Fruit fly (Drosophila melanogaster): Measurements from ENCODE around the gene CG7564.

DNA sequence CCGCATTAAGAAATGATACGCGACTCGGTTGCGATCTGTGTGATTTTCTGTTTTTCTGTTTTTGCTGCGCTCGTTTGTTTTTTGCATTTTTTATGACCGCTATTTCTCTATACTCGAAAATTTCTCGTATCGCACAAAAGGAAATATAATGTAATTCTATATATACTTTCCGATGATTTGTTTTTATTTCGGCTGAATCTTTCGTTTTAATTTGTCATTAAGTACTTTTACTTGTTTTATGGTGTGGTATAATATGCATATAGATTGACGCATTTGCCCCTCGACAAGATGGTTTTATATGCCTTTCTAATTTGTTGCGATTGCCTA lies 56.4 kb downstream of the CG7564 start:
- TF ChIP-seq cic (GFP tag; optimal IDR thresholded peaks at IDR 0.05) (no peak), CG11617 (GFP tag; optimal IDR thresholded peaks at IDR 0.05) (no peak), toe (GFP tag; optimal IDR thresholded peaks at IDR 0.05) (no peak)

Measured in whole organism, adult.